Worm (Caenorhabditis elegans) whole organism, early embryonic: Measurements from ENCODE around the gene msp-31.
"Not testable (repeated sequence)": the region's sequence is repeated elsewhere in the genome, so short reads cannot be mapped to it uniquely, and the experiment has no call there.

Experiments
- B0310.2 ChIP-seq: sonication (generic microtip); optimal IDR thresholded peaks from 2 replicates; lab custom pipeline; 2016; ENCODE audit warnings: mild to moderate bottlenecking, missing genetic modification characterization, missing compliant biosample characterization
- F13C5.2 ChIP-seq: sonication (generic microtip); optimal IDR thresholded peaks from 2 replicates; lab custom pipeline; 2017; ENCODE audit warnings: mild to moderate bottlenecking, missing genetic modification characterization, inconsistent platforms, missing compliant biosample characterization
- aly-1 ChIP-seq: sonication (generic microtip); optimal IDR thresholded peaks from 2 replicates; lab custom pipeline; 2016; ENCODE audit warnings: missing genetic modification characterization, missing compliant biosample characterization
- ama-1 ChIP-seq: fragments of 150-350 bp; optimal IDR thresholded peaks from 2 replicates; lab custom pipeline; 2014
- ceh-13 ChIP-seq: fragments of 200-800 bp; sonication (Bioruptor generic); optimal IDR thresholded peaks from 2 replicates; lab custom pipeline; 2018; ENCODE audit warnings: mild to moderate bottlenecking, missing genetic modification characterization, missing compliant biosample characterization
- ceh-36 ChIP-seq: sonication (generic microtip); optimal IDR thresholded peaks from 2 replicates; lab custom pipeline; 2016; ENCODE audit warnings: missing genetic modification characterization, inconsistent platforms, missing compliant biosample characterization
- ets-7 ChIP-seq: sonication (generic microtip); optimal IDR thresholded peaks from 2 replicates; lab custom pipeline; 2016; ENCODE audit warnings: missing genotype, missing genetic modification characterization, missing compliant biosample characterization
- flt-1 ChIP-seq: fragments of 200-800 bp; sonication (Bioruptor generic); IDR thresholded peaks from 2 replicates; pipeline ENCODE4 v1.3.6; 2022; ENCODE audit warnings: missing genetic modification characterization, missing compliant biosample characterization
- hmbx-1 ChIP-seq: sonication (generic microtip); optimal IDR thresholded peaks from 2 replicates; lab custom pipeline; 2016; ENCODE audit warnings: mild to moderate bottlenecking, missing genetic modification characterization, missing compliant biosample characterization
- hmg-4 ChIP-seq: fragments of 200-800 bp; sonication (Bioruptor generic); optimal IDR thresholded peaks from 2 replicates; lab custom pipeline; 2018; ENCODE audit warnings: mild to moderate bottlenecking, missing genetic modification characterization, missing compliant biosample characterization
- hnd-1 ChIP-seq: sonication (generic microtip); optimal IDR thresholded peaks from 2 replicates; lab custom pipeline; 2016; ENCODE audit warnings: missing genetic modification characterization, missing compliant biosample characterization
- pes-1 ChIP-seq: fragments of 200-800 bp; sonication (Bioruptor generic); IDR thresholded peaks from 2 replicates; pipeline ENCODE4 v1.3.6; 2022; ENCODE audit warnings: missing genetic modification reagents, missing genetic modification characterization, missing compliant biosample characterization
- scrt-1 ChIP-seq: fragments of 200-800 bp; sonication (Bioruptor generic); IDR thresholded peaks from 2 replicates; pipeline ENCODE4 v1.3.6; 2022; ENCODE audit warnings: missing genetic modification characterization, missing compliant biosample characterization
- sea-1 ChIP-seq: fragments of 200-800 bp; sonication (Bioruptor generic); conservative IDR thresholded peaks from 2 replicates; pipeline ENCODE4 v1.3.6; 2022; ENCODE audit warnings: missing genetic modification characterization, missing compliant biosample characterization
- tbx-11 ChIP-seq: fragments of 200-800 bp; sonication (Bioruptor generic); IDR thresholded peaks from 2 replicates; pipeline ENCODE4 v1.3.6; 2022; ENCODE audit warnings: missing genetic modification characterization, missing compliant biosample characterization
- tbx-37 ChIP-seq: fragments of 200-800 bp; sonication (Bioruptor generic); conservative IDR thresholded peaks from 2 replicates; pipeline ENCODE4 v1.3.6; 2022; ENCODE audit warnings: missing genetic modification reagents, missing genetic modification characterization, missing compliant biosample characterization
- tra-4 ChIP-seq: sonication (generic microtip); optimal IDR thresholded peaks from 2 replicates; lab custom pipeline; 2017; ENCODE audit warnings: missing genetic modification characterization, missing compliant biosample characterization

The msp-31 gene

DNA sequence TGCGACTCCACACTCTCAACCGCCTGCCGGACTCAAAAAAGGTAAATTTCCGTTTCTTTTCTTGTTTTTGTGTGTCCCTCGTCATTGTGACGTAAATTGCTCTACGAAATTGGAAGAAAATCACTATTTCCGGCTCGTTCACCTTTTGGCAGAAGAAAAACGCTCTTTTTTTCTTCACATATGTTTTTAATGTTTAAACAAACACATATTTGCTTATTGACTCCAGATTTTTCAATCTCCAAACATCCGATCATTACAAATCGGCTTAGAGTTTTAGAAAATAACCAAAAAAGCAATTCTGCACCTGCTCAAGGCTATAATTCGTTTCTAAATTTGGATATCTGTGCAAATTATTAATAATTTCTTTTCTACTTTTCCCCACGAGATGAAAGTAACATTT lies 10.5 kb downstream of the msp-31 start:
- TF ChIP-seq ceh-13 (GFP tag; lab: Kevin White, UChicago) (no peak), scrt-1 (GFP tag; lab: Robert Waterston, UW) (no peak), hmg-4 (GFP tag; lab: Kevin White, UChicago) (no peak), ceh-36 (tag; lab: Kevin White, UChicago) (no peak), aly-1 (tag; lab: Kevin White, UChicago) (no peak), sea-1 (GFP tag; lab: Robert Waterston, UW) (no peak), pes-1 (GFP tag; lab: Robert Waterston, UW) (no peak), flt-1 (GFP tag; lab: Robert Waterston, UW) (no peak), tbx-11 (no peak), tra-4 (tag; lab: Kevin White, UChicago) (no peak)

- no peak for TF ChIP-seq tbx-11
- TF ChIP-seq hmbx-1, result no peak
- TF ChIP-seq B0310.2 (tag; lab: Kevin White, UChicago), result no peak
- TF ChIP-seq F13C5.2 (tag; lab: Kevin White, UChicago), result no peak
- TF ChIP-seq tbx-37, result no peak
- no peak for TF ChIP-seq ets-7 (tag; lab: Kevin White, UChicago)
- no peak for TF ChIP-seq sea-1 (GFP tag; lab: Robert Waterston, UW)
- no peak for TF ChIP-seq hmg-4 (GFP tag; lab: Kevin White, UChicago)
- TF ChIP-seq ceh-13 (GFP tag; lab: Kevin White, UChicago), result no peak
- no peak for TF ChIP-seq flt-1 (GFP tag; lab: Robert Waterston, UW)
- TF ChIP-seq tra-4 (tag; lab: Kevin White, UChicago), result no peak
- TF ChIP-seq ama-1 (lab: Kevin White, UChicago), result no peak
- no peak for TF ChIP-seq hnd-1 (tag; lab: Kevin White, UChicago)
- TF ChIP-seq pes-1 (GFP tag; lab: Robert Waterston, UW), result no peak
- no peak for TF ChIP-seq ceh-36 (tag; lab: Kevin White, UChicago)
- no peak for TF ChIP-seq aly-1 (tag; lab: Kevin White, UChicago)
- no peak for TF ChIP-seq scrt-1 (GFP tag; lab: Robert Waterston, UW)
These were observed 11.0 kb downstream of the msp-31 start for ce11 chrII:4905331-4905730.

DNA sequence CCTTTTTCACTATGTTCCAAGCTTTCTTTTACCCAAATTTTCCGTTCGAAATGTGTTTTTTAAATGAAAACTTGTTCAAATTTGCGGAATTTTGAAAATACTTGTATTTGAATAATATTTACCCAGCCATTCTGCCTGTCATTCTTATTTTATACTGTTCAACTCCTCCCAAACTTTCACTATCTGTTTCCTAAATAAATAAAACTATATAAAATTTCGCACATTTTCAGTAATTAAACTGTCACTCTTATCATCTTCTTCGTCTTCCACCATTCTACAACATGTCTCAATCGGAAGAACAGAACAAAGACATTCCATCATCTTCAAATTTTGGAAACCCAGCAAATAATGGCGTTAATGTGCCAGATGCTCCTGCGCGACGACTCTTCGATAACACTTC lies 11.6 kb downstream of the msp-31 start, which contains the start of gene btbd-10:
Gene btbd-10 (plus strand): TSS at position 231 of the 400 bp plus-strand sequence.
- no peak for TF ChIP-seq pes-1 (GFP tag; lab: Robert Waterston, UW)
- no peak for TF ChIP-seq B0310.2 (tag; lab: Kevin White, UChicago)
- no peak for TF ChIP-seq hnd-1 (tag; lab: Kevin White, UChicago)
- no peak for TF ChIP-seq aly-1 (tag; lab: Kevin White, UChicago)
- no peak for TF ChIP-seq flt-1 (GFP tag; lab: Robert Waterston, UW)
- TF ChIP-seq hmg-4 (GFP tag; lab: Kevin White, UChicago), result no peak
- no peak for TF ChIP-seq ceh-36 (tag; lab: Kevin White, UChicago)
- TF ChIP-seq tra-4 (tag; lab: Kevin White, UChicago), result no peak
- no peak for TF ChIP-seq tbx-11
- no peak for TF ChIP-seq sea-1 (GFP tag; lab: Robert Waterston, UW)
- TF ChIP-seq ets-7 (tag; lab: Kevin White, UChicago), result no peak
- no peak for TF ChIP-seq ama-1 (lab: Kevin White, UChicago)
- no peak for TF ChIP-seq F13C5.2 (tag; lab: Kevin White, UChicago)

- TF ChIP-seq hnd-1 (tag; lab: Kevin White, UChicago) (no peak), F13C5.2 (tag; lab: Kevin White, UChicago) (peak; percentile 3), ceh-36 (tag; lab: Kevin White, UChicago) (no peak)
These were observed 12.1 kb downstream of the msp-31 start for ce11 chrII:4904277-4904676.

DNA sequence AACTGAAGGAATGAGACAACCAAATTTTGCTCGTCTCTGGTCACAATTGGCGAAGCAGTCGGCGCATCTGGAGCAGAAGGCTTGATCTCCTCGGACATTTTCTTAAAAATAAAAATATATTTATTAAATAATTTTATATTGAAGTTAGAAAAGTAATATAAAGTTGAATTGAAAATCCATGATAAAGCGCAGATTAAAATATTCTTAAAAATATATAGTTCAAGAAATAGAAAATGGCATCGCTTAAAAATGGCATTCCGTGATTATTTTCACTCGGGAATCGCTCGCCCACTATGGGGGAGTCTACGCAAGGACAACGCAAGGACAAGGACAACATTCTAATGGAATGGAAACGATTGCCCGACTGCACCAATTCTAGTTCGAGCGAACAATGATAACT lies 12.7 kb downstream of the msp-31 start, which contains the start of gene sgt-1:
Gene sgt-1 (minus strand): TSS at position 101 of the 400 bp plus-strand sequence.
- TF ChIP-seq ceh-13 (GFP tag; lab: Kevin White, UChicago); tra-4 (tag; lab: Kevin White, UChicago); ama-1 (lab: Kevin White, UChicago): not testable (repeated sequence)

- TF ChIP-seq flt-1 (GFP tag; lab: Robert Waterston, UW) (no peak), sea-1 (GFP tag; lab: Robert Waterston, UW) (no peak), ceh-36 (tag; lab: Kevin White, UChicago) (no peak), scrt-1 (GFP tag; lab: Robert Waterston, UW) (no peak), pes-1 (GFP tag; lab: Robert Waterston, UW) (no peak), ets-7 (tag; lab: Kevin White, UChicago) (no peak), ceh-13 (GFP tag; lab: Kevin White, UChicago) (no peak), F13C5.2 (tag; lab: Kevin White, UChicago) (no peak), tbx-37 (no peak), hmg-4 (GFP tag; lab: Kevin White, UChicago) (no peak), B0310.2 (tag; lab: Kevin White, UChicago) (no peak), tbx-11 (no peak), ama-1 (lab: Kevin White, UChicago) (no peak)
These were observed 14.3 kb downstream of the msp-31 start, which contains the start of gene R05F9.9 for ce11 chrII:4902035-4902434. Gene R05F9.9, minus strand, starts transcription at chrII:4902100.

- TF ChIP-seq ceh-36 (tag; lab: Kevin White, UChicago); pes-1 (GFP tag; lab: Robert Waterston, UW); hmg-4 (GFP tag; lab: Kevin White, UChicago): not testable (repeated sequence)
These were observed 17.8 kb downstream of the msp-31 start, which contains the start of gene msp-32 for ce11 chrII:4898529-4898928. Gene msp-32, plus strand, starts transcription at chrII:4898829.

DNA sequence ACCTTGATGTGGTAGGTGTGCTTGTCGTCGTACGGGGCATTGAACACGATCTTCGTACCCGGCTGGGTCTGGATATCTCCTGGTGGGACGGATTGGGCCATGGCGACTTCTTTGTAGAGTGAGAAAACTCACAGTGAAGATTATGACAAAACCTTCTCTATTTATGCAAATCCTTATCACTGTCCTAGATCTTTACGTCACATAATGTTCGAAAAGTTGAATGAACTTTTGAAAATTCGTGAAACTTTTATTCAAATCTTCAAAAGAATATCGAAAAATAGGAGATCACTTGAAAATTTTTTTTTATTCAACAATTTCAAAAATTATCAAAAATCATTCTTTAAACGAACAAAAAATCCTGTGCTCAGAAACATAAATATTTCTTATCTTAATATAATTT lies 23.8 kb downstream of the msp-31 start, which contains the start of gene msp-33:
Gene msp-33 (minus strand): TSS at position 101 of the 400 bp plus-strand sequence.
- TF ChIP-seq ama-1 (lab: Kevin White, UChicago), result no peak
- TF ChIP-seq ets-7 (tag; lab: Kevin White, UChicago), result no peak
- no peak for TF ChIP-seq F13C5.2 (tag; lab: Kevin White, UChicago)
- TF ChIP-seq hmg-4 (GFP tag; lab: Kevin White, UChicago), result no peak
- no peak for TF ChIP-seq ceh-36 (tag; lab: Kevin White, UChicago)
- no peak for TF ChIP-seq aly-1 (tag; lab: Kevin White, UChicago)
- TF ChIP-seq scrt-1 (GFP tag; lab: Robert Waterston, UW), result no peak
- TF ChIP-seq hnd-1 (tag; lab: Kevin White, UChicago), result no peak
- TF ChIP-seq pes-1 (GFP tag; lab: Robert Waterston, UW), result no peak
- TF ChIP-seq hmbx-1, result no peak
